Worm (Caenorhabditis elegans): ENCODE data around the gene Y5H2A.4.

DNA sequence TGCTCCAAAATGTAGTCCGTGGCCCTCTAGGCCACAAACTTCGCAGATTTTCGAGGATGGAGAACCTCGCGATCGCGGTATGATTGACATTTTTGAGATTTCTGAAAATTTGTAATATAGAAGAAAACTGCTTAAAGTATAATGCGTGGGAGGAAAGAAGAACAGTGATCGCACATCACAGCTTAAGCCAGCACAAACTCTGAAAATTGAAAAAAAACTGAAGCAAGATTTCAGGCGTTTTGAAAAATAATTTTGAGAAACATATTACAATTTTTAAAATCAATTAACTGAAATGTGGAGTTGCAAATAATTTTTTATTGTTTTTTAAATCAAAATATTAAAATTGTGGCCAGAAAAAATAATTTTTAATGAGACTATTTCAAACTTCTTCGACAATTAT, 7.2 kb downstream of the Y5H2A.4 start, which contains the start of gene nhr-275:
- TF ChIP-seq mdl-1 (tag; optimal IDR thresholded peaks at IDR 0.05) = no peak
- no peak for TF ChIP-seq elt-3 (tag; optimal IDR thresholded peaks at IDR 0.05)
- TF ChIP-seq unc-39 (tag; optimal IDR thresholded peaks at IDR 0.05) = no peak
- TF ChIP-seq ZK546.5 (tag; optimal IDR thresholded peaks at IDR 0.05) = no peak
- TF ChIP-seq nhr-129 (tag; optimal IDR thresholded peaks at IDR 0.05) = no peak
- no peak for TF ChIP-seq elt-1 (tag; optimal IDR thresholded peaks at IDR 0.05)
- no peak for TF ChIP-seq snpc-4 (tag; optimal IDR thresholded peaks at IDR 0.05)
- TF ChIP-seq lin-13 (GFP tag; optimal IDR thresholded peaks at IDR 0.05) = no peak
- TF ChIP-seq nhr-12 (tag; optimal IDR thresholded peaks at IDR 0.05) = no peak

Data from whole organism, L2 larva.